Worm (Caenorhabditis elegans): ENCODE results near the gene srj-18.

- TF ChIP-seq elt-3 (tag; optimal IDR thresholded peaks at IDR 0.05) (no peak), bed-3 (GFP tag; optimal IDR thresholded peaks at IDR 0.05) (no peak), ces-1 (GFP tag; optimal IDR thresholded peaks at IDR 0.05) (no peak), mep-1 (tag; optimal IDR thresholded peaks at IDR 0.05) (no peak), sptf-1 (tag; optimal IDR thresholded peaks at IDR 0.05) (no peak), snpc-4 (tag; optimal IDR thresholded peaks at IDR 0.05) (no peak), nhr-12 (tag; optimal IDR thresholded peaks at IDR 0.05) (no peak), elt-1 (tag; optimal IDR thresholded peaks at IDR 0.05; ENCODE audit: borderline replicate concordance, insufficient read depth) (no peak), pha-4 (tag; optimal IDR thresholded peaks at IDR 0.05) (no peak), lin-13 (tag; optimal IDR thresholded peaks at IDR 0.05) (no peak), unc-62 (GFP tag; optimal IDR thresholded peaks at IDR 0.05) (no peak), ztf-11 (tag; optimal IDR thresholded peaks at IDR 0.05) (no peak)
Observed at ce11 chrV:2734360-2734759, 39.8 kb upstream of the srj-18 start, which contains the start of gene srg-57.
